Worm (Caenorhabditis elegans): ENCODE results near the gene C50F4.9.

C50F4.9 gene

DNA sequence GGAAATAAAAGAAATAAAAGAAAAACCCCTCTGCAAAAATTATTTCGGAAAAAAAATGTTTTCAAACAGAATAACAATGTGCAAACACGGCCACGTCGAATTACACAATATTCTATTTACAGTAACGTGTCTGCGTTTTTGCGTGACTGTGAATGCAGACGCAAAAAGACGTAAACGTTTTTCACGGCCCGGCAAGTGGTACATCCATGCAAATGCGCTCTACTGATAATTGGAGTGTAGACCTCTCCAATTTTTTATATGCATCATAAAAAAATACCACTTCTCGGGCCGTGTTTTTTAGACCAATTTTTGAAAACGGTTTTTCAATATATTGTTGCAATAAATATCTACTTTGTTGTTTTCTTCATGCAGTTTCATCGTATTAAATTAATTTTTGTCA, 25.5 kb upstream of the C50F4.9 start, which contains the start of gene nstp-10:
Gene nstp-10 (minus strand): TSS at position 378 of the 400 bp plus-strand sequence.
- TF ChIP-seq nhr-76 (tag; optimal IDR thresholded peaks at IDR 0.05) (no peak), pha-4 (tag; optimal IDR thresholded peaks at IDR 0.05) (no peak), M03D4.4 (tag; optimal IDR thresholded peaks at IDR 0.05) (no peak), blmp-1 (tag; optimal IDR thresholded peaks at IDR 0.05) (no peak), flh-1 (GFP tag; optimal IDR thresholded peaks at IDR 0.05) (no peak), mls-2 (tag; optimal IDR thresholded peaks at IDR 0.05) (no peak), snpc-4 (tag; optimal IDR thresholded peaks at IDR 0.05) (no peak), sem-2 (GFP tag; optimal IDR thresholded peaks at IDR 0.05) (no peak), zip-8 (tag; optimal IDR thresholded peaks at IDR 0.05) (no peak), lin-13 (tag; optimal IDR thresholded peaks at IDR 0.05) (peak; percentile 47), mep-1 (tag; optimal IDR thresholded peaks at IDR 0.05) (peak; percentile 81), nhr-28 (tag; optimal IDR thresholded peaks at IDR 0.05) (no peak), lsy-2 (tag; optimal IDR thresholded peaks at IDR 0.05) (peak; percentile 84), nhr-237 (tag; optimal IDR thresholded peaks at IDR 0.05) (peak; percentile 8), ceh-83 (GFP tag; optimal IDR thresholded peaks at IDR 0.05) (no peak), ces-1 (GFP tag; optimal IDR thresholded peaks at IDR 0.05) (peak; percentile 28), bed-3 (GFP tag; optimal IDR thresholded peaks at IDR 0.05) (no peak), nhr-12 (tag; optimal IDR thresholded peaks at IDR 0.05) (no peak), ceh-43 (GFP tag; optimal IDR thresholded peaks at IDR 0.05) (no peak), hlh-1 (tag; optimal IDR thresholded peaks at IDR 0.05) (no peak), drap-1 (GFP tag; optimal IDR thresholded peaks at IDR 0.05) (no peak)

DNA sequence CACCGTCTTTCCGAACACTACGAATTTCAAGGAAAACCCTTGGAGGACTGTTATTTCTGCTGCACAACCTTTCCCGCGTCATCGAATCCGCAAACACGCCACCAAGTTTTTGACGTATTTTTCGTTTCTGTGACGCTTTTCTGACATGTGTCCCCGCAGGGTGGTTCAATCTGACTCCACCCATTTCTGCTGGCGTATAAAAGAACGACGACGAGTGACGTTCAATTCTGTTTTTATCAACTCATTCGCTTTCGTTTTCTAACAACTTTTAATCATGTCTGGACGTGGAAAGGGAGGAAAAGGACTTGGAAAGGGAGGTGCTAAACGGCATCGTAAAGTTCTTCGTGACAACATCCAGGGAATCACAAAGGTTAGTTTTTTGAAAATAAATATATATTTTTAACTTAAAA, 22.9 kb upstream of the C50F4.9 start, which contains the start of gene his-37:
Gene his-37 (plus strand): TSS at position 246 of the 410 bp plus-strand sequence.
- TF ChIP-seq unc-120 (tag; optimal IDR thresholded peaks at IDR 0.05; ENCODE audit: poor library complexity, severe bottlenecking), result peak; percentile 85
- peak; percentile 96 for TF ChIP-seq nhr-237 (tag; optimal IDR thresholded peaks at IDR 0.05)
- TF ChIP-seq tbx-8 (GFP tag; optimal IDR thresholded peaks at IDR 0.05), result peak; percentile 59
- TF ChIP-seq lin-13 (tag; optimal IDR thresholded peaks at IDR 0.05), result peak; percentile 96
- peak; percentile 76 for TF ChIP-seq hlh-1 (tag; optimal IDR thresholded peaks at IDR 0.05)
- TF ChIP-seq elt-1 (tag; optimal IDR thresholded peaks at IDR 0.05; ENCODE audit: borderline replicate concordance, insufficient read depth), result no peak
- peak; percentile 70 for TF ChIP-seq mls-2 (tag; optimal IDR thresholded peaks at IDR 0.05)
- peak; percentile 54 for TF ChIP-seq ceh-43 (GFP tag; optimal IDR thresholded peaks at IDR 0.05)
- TF ChIP-seq elt-3 (tag; optimal IDR thresholded peaks at IDR 0.05), result peak; percentile 54
- peak; percentile 86 for TF ChIP-seq lsy-2 (tag; optimal IDR thresholded peaks at IDR 0.05)
- TF ChIP-seq ztf-11 (tag; optimal IDR thresholded peaks at IDR 0.05), result peak; percentile 78
- TF ChIP-seq snpc-4 (tag; optimal IDR thresholded peaks at IDR 0.05), result no peak
- peak; percentile 8 for TF ChIP-seq lin-32 (GFP tag; optimal IDR thresholded peaks at IDR 0.05)
- no peak for TF ChIP-seq blmp-1 (tag; optimal IDR thresholded peaks at IDR 0.05)
- no peak for TF ChIP-seq nhr-76 (tag; optimal IDR thresholded peaks at IDR 0.05)
- TF ChIP-seq ceh-83 (GFP tag; optimal IDR thresholded peaks at IDR 0.05), result peak; percentile 68
- no peak for TF ChIP-seq nhr-12 (tag; optimal IDR thresholded peaks at IDR 0.05)
- TF ChIP-seq bed-3 (GFP tag; optimal IDR thresholded peaks at IDR 0.05), result no peak
- TF ChIP-seq ceh-39 (tag; optimal IDR thresholded peaks at IDR 0.05), result peak; percentile 86
- TF ChIP-seq unc-39 (tag; optimal IDR thresholded peaks at IDR 0.05), result no peak
- peak; percentile 95 for TF ChIP-seq pha-4 (tag; optimal IDR thresholded peaks at IDR 0.05)
- peak; percentile 79 for TF ChIP-seq drap-1 (GFP tag; optimal IDR thresholded peaks at IDR 0.05)
- peak; percentile 33 for TF ChIP-seq nhr-28 (tag; optimal IDR thresholded peaks at IDR 0.05)
- TF ChIP-seq flh-1 (GFP tag; optimal IDR thresholded peaks at IDR 0.05), result no peak
- no peak for TF ChIP-seq zip-8 (tag; optimal IDR thresholded peaks at IDR 0.05)
- TF ChIP-seq mab-5 (tag; optimal IDR thresholded peaks at IDR 0.05), result peak; percentile 36
- TF ChIP-seq sem-2 (GFP tag; optimal IDR thresholded peaks at IDR 0.05), result no peak
- TF ChIP-seq mep-1 (tag; optimal IDR thresholded peaks at IDR 0.05), result peak; percentile 97
- peak; percentile 29 for TF ChIP-seq ham-2 (GFP tag; optimal IDR thresholded peaks at IDR 0.05)
- TF ChIP-seq M03D4.4 (tag; optimal IDR thresholded peaks at IDR 0.05), result peak; percentile 72
- peak; percentile 76 for TF ChIP-seq sptf-1 (tag; optimal IDR thresholded peaks at IDR 0.05)
- TF ChIP-seq unc-62 (GFP tag; optimal IDR thresholded peaks at IDR 0.05), result peak; percentile 97
- TF ChIP-seq ces-1 (GFP tag; optimal IDR thresholded peaks at IDR 0.05), result peak; percentile 78
- TF ChIP-seq cnd-1 (tag; optimal IDR thresholded peaks at IDR 0.05), result peak; percentile 49
- peak; percentile 38 for TF ChIP-seq nhr-2 (tag; optimal IDR thresholded peaks at IDR 0.05)

- TF ChIP-seq lin-13 (tag; optimal IDR thresholded peaks at IDR 0.05) (no peak), unc-39 (tag; optimal IDR thresholded peaks at IDR 0.05) (no peak), cnd-1 (tag; optimal IDR thresholded peaks at IDR 0.05) (peak; percentile 14), lin-32 (GFP tag; optimal IDR thresholded peaks at IDR 0.05) (peak; percentile 27), mab-5 (tag; optimal IDR thresholded peaks at IDR 0.05) (no peak)
Measured at ce11 chrV:9546042-9546581, 22.1 kb upstream of the C50F4.9 start, which contains the start of gene C50F4.6. C50F4.6 (plus strand) TSS chrV:9546092.

Measured in whole organism, mixed stage, embryonic.